Fruit fly (Drosophila melanogaster) S2 (cell line): ENCODE data around the gene CG7551.

Experiments used
- CG8478 ChIP-seq: fragments of >200 bp; optimal IDR thresholded peaks from 2 replicates; lab custom pipeline; 2018
- CTCF ChIP-seq, 2 experiments: fragments of >200 bp; optimal IDR thresholded peaks; 2 replicates each; lab custom pipeline; 2018

dm6 chr3L:11420976-11421375 is 37.3 kb upstream of the CG7551 start:
- no peak for TF ChIP-seq CTCF (optimal IDR thresholded peaks at IDR 0.05; lab: Kevin White, UChicago)
- TF ChIP-seq CG8478 (lab: Kevin White, UChicago): no peak
